Worm (Caenorhabditis elegans): ENCODE results near the gene Y69A2AR.28.

DNA sequence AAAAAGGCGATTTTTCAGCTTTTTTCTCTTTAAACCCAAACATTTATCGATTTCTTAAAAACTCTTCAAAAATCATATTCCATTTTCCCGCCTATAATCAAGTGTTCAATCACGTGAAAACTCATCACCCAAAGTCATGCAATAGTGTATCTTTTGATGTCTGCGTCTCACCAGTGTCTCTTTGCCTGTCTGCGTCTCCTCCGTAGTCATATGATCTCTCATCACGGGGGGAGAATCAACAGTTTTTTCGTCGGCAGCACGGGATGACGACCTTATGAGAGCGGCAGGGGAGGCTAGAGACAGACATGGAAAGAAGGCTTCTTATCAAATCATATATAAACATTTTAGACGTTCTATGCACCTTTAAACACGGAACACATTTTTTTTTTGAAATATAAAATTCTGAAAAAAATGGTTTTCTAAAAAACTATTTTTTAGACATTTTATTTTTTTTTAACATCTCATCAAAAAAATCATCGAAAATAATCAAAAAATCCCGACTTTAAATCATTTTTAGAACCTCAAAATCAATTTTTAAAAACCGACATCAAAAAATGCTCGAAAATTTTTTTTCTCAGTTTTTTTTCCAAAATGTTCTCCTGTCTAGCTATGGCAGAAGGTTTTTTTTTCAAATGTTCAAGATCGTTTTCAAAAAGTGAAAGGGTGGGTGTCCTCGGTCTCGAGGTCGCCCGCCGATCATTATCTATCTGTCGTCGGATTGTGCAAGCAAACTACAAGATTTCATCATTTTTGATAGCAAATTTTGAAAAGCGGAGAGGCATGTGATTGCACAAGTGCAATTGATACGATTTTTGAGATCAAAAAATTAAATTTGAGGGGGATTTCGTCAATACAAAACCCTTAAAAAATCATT, 10.6 kb downstream of the Y69A2AR.28 start:
- TF ChIP-seq skn-1 (tag; optimal IDR thresholded peaks at IDR 0.05): peak; percentile 62
- TF ChIP-seq mdl-1 (tag; optimal IDR thresholded peaks at IDR 0.05): peak; percentile 81 to 95
- peak; percentile 81 for TF ChIP-seq snpc-4 (tag; optimal IDR thresholded peaks at IDR 0.05)
- TF ChIP-seq nhr-11 (tag; optimal IDR thresholded peaks at IDR 0.05): no peak
- TF ChIP-seq fos-1 (tag; optimal IDR thresholded peaks at IDR 0.05): peak; percentile 96
- peak; percentile 85 to 96 for TF ChIP-seq lsy-2 (tag; optimal IDR thresholded peaks at IDR 0.05)
- TF ChIP-seq lin-11 (tag; optimal IDR thresholded peaks at IDR 0.05): peak; percentile 95
- peak; percentile 83 for TF ChIP-seq blmp-1 (tag; optimal IDR thresholded peaks at IDR 0.05; ENCODE audit: insufficient read depth)
- no peak for TF ChIP-seq ztf-11 (tag; optimal IDR thresholded peaks at IDR 0.05)
- peak; percentile 95 for TF ChIP-seq F13H6.1 (tag; optimal IDR thresholded peaks at IDR 0.05)
- TF ChIP-seq zag-1 (tag; optimal IDR thresholded peaks at IDR 0.05): peak; percentile 14
- no peak for TF ChIP-seq nhr-237 (tag; optimal IDR thresholded peaks at IDR 0.05)
- TF ChIP-seq crh-2 (tag; optimal IDR thresholded peaks at IDR 0.05): peak; percentile 98
- TF ChIP-seq unc-39 (tag; optimal IDR thresholded peaks at IDR 0.05): no peak

Measured in whole organism, L2 larva.